Worm (Caenorhabditis elegans) whole organism, L2 larva: ENCODE measurements around the gene C25E10.8.

Experiments used
- C34F6.9 ChIP-seq: fragments of 150-350 bp; optimal IDR thresholded peaks from 2 replicates; lab custom pipeline; 2014; ENCODE audit warnings: missing biosample characterization, missing genetic modification characterization
- F13H6.1 ChIP-seq: sonication (generic microtip); optimal IDR thresholded peaks from 2 replicates; lab custom pipeline; 2016; ENCODE audit warnings: missing genetic modification characterization, missing compliant biosample characterization
- R02D3.7 ChIP-seq: fragments of 150-350 bp; optimal IDR thresholded peaks from 2 replicates; lab custom pipeline; 2014; ENCODE audit warnings: missing biosample characterization, missing genetic modification characterization
- Y55F3AM.14 ChIP-seq: fragments of 200-800 bp; sonication (Bioruptor generic); optimal IDR thresholded peaks from 2 replicates; lab custom pipeline; 2018; ENCODE audit warnings: mild to moderate bottlenecking, missing genetic modification characterization, missing compliant biosample characterization
- ZK546.5 ChIP-seq: sonication (generic microtip); optimal IDR thresholded peaks from 2 replicates; lab custom pipeline; 2017; ENCODE audit warnings: missing biosample characterization, missing genetic modification characterization
- alr-1 ChIP-seq: fragments of 150-350 bp; optimal IDR thresholded peaks from 2 replicates; lab custom pipeline; 2014; ENCODE audit warnings: missing biosample characterization, missing genetic modification characterization
- aly-2 ChIP-seq: fragments of 150-350 bp; optimal IDR thresholded peaks from 2 replicates; lab custom pipeline; 2014; ENCODE audit warnings: missing biosample characterization, missing genetic modification characterization
- ama-1 ChIP-seq: fragments of 150-350 bp; optimal IDR thresholded peaks from 2 replicates; lab custom pipeline; 2018; ENCODE audit warnings: inconsistent platforms
- blmp-1 ChIP-seq: sonication (generic microtip); optimal IDR thresholded peaks from 2 replicates; lab custom pipeline; 2017; ENCODE audit warnings: missing genetic modification characterization, mild to moderate bottlenecking, missing compliant biosample characterization, antibody characterized with exemption, moderate library complexity; ENCODE audit not compliant: insufficient read depth
- ceh-16 ChIP-seq: fragments of 150-350 bp; optimal IDR thresholded peaks from 2 replicates; lab custom pipeline; 2014; ENCODE audit warnings: missing biosample characterization, missing genetic modification characterization
- ceh-82 ChIP-seq: fragments of 150-350 bp; optimal IDR thresholded peaks from 2 replicates; lab custom pipeline; 2014; ENCODE audit warnings: missing biosample characterization, missing genetic modification characterization
- crh-2 ChIP-seq: sonication (generic microtip); optimal IDR thresholded peaks from 2 replicates; lab custom pipeline; 2017; ENCODE audit warnings: missing biosample characterization, missing genetic modification characterization
- dmd-4 ChIP-seq: sonication (generic microtip); optimal IDR thresholded peaks from 2 replicates; lab custom pipeline; 2017; ENCODE audit warnings: missing biosample characterization, missing genetic modification characterization
- elt-3 ChIP-seq: sonication (generic microtip); optimal IDR thresholded peaks from 2 replicates; lab custom pipeline; 2017; ENCODE audit warnings: missing biosample characterization, missing genetic modification characterization
- fos-1 ChIP-seq: fragments of 150-350 bp; optimal IDR thresholded peaks from 2 replicates; lab custom pipeline; 2014; ENCODE audit warnings: missing biosample characterization, missing genetic modification characterization
- gmeb-1 ChIP-seq: fragments of 150-350 bp; optimal IDR thresholded peaks from 2 replicates; lab custom pipeline; 2014; ENCODE audit warnings: missing biosample characterization, missing genetic modification characterization
- lin-11 ChIP-seq: fragments of 150-350 bp; sonication (generic microtip); optimal IDR thresholded peaks from 2 replicates; lab custom pipeline; 2014; ENCODE audit warnings: missing biosample characterization, missing genetic modification characterization, inconsistent platforms, mixed read lengths
- lsy-2 ChIP-seq, 2 experiments: fragments of 150-350 bp in 1 of 2; sonication (generic microtip) in 1 of 2; optimal IDR thresholded peaks; 2 replicates each; lab custom pipeline; 2014 to 2017; ENCODE audit warnings: missing biosample characterization in 2 of 2, missing genetic modification characterization in 2 of 2
- mab-5 ChIP-seq: fragments of 150-350 bp; optimal IDR thresholded peaks from 2 replicates; lab custom pipeline; 2014; ENCODE audit warnings: missing biosample characterization, missing genetic modification characterization
- mbf-1 ChIP-seq: sonication (generic microtip); optimal IDR thresholded peaks from 2 replicates; lab custom pipeline; 2017; ENCODE audit warnings: missing biosample characterization, missing genetic modification characterization
- mdl-1 ChIP-seq, 2 experiments: fragments of 150-350 bp in 1 of 2; sonication (generic microtip) in 1 of 2; optimal IDR thresholded peaks; 2 replicates each; lab custom pipeline; 2017; ENCODE audit warnings: missing biosample characterization in 2 of 2, missing genetic modification characterization in 2 of 2
- nhr-10 ChIP-seq: sonication (generic microtip); optimal IDR thresholded peaks from 2 replicates; lab custom pipeline; 2017; ENCODE audit warnings: missing biosample characterization, missing genetic modification characterization
- nhr-11 ChIP-seq: fragments of 150-350 bp; optimal IDR thresholded peaks from 2 replicates; lab custom pipeline; 2014; ENCODE audit warnings: missing biosample characterization, missing genetic modification characterization
- nhr-12 ChIP-seq: fragments of 150-350 bp; optimal IDR thresholded peaks from 2 replicates; lab custom pipeline; 2014; ENCODE audit warnings: missing biosample characterization, missing genetic modification characterization
- nhr-129 ChIP-seq: fragments of 150-350 bp; optimal IDR thresholded peaks from 2 replicates; lab custom pipeline; 2014; ENCODE audit warnings: missing biosample characterization, missing genetic modification characterization
- nhr-21 ChIP-seq: fragments of 150-350 bp; optimal IDR thresholded peaks from 2 replicates; lab custom pipeline; 2014; ENCODE audit warnings: missing biosample characterization, missing genetic modification characterization
- nhr-23 ChIP-seq: fragments of 150-350 bp; optimal IDR thresholded peaks from 2 replicates; lab custom pipeline; 2014; ENCODE audit warnings: missing biosample characterization, missing genetic modification reagents, missing genetic modification characterization
- nhr-237 ChIP-seq: fragments of 150-350 bp; optimal IDR thresholded peaks from 2 replicates; lab custom pipeline; 2014; ENCODE audit warnings: missing biosample characterization, missing genetic modification characterization
- nhr-25 ChIP-seq: fragments of 150-350 bp; sonication (generic microtip); optimal IDR thresholded peaks from 3 replicates; lab custom pipeline; 2014; ENCODE audit warnings: missing biosample characterization, missing genetic modification characterization
- nhr-77 ChIP-seq: fragments of 150-350 bp; optimal IDR thresholded peaks from 2 replicates; lab custom pipeline; 2014; ENCODE audit warnings: missing biosample characterization, missing genetic modification characterization
- peb-1 ChIP-seq: fragments of 150-350 bp; optimal IDR thresholded peaks from 2 replicates; lab custom pipeline; 2014; ENCODE audit warnings: missing biosample characterization, missing genetic modification characterization
- sem-4 ChIP-seq: fragments of 150-350 bp; optimal IDR thresholded peaks from 2 replicates; lab custom pipeline; 2014; ENCODE audit warnings: missing biosample characterization, missing genetic modification reagents, missing genetic modification characterization
- skn-1 ChIP-seq: sonication (generic microtip); optimal IDR thresholded peaks from 2 replicates; lab custom pipeline; 2017; ENCODE audit warnings: missing biosample characterization, missing genetic modification characterization
- sma-9 ChIP-seq, 2 experiments: fragments of 150-350 bp in 1 of 2; sonication (generic microtip) in 1 of 2; optimal IDR thresholded peaks; 2 replicates each; lab custom pipeline; 2014 to 2016; ENCODE audit warnings: missing genetic modification characterization in 2 of 2, mild to moderate bottlenecking in 1 of 2, missing biosample characterization in 1 of 2, missing compliant biosample characterization in 1 of 2, missing genetic modification reagents in 1 of 2, moderate library complexity in 1 of 2
- snpc-4 ChIP-seq: fragments of 150-350 bp; optimal IDR thresholded peaks from 2 replicates; lab custom pipeline; 2014; ENCODE audit warnings: missing biosample characterization, missing genetic modification characterization
- unc-55 ChIP-seq: fragments of 150-350 bp; sonication (generic microtip); optimal IDR thresholded peaks from 3 replicates; lab custom pipeline; 2014; ENCODE audit warnings: missing biosample characterization, missing genetic modification reagents, missing genetic modification characterization
- zag-1 ChIP-seq: fragments of 150-350 bp; optimal IDR thresholded peaks from 2 replicates; lab custom pipeline; 2014; ENCODE audit warnings: missing biosample characterization, missing genetic modification characterization
- ztf-1 ChIP-seq: fragments of 200-800 bp; sonication (Bioruptor generic); conservative IDR thresholded peaks from 2 replicates; pipeline ENCODE4 v1.3.6; 2022; ENCODE audit warnings: missing genetic modification characterization, missing compliant biosample characterization
- ztf-4 ChIP-seq: fragments of 150-350 bp; optimal IDR thresholded peaks from 2 replicates; lab custom pipeline; 2014; ENCODE audit warnings: missing biosample characterization, missing genetic modification characterization

C25E10.8 gene

DNA sequence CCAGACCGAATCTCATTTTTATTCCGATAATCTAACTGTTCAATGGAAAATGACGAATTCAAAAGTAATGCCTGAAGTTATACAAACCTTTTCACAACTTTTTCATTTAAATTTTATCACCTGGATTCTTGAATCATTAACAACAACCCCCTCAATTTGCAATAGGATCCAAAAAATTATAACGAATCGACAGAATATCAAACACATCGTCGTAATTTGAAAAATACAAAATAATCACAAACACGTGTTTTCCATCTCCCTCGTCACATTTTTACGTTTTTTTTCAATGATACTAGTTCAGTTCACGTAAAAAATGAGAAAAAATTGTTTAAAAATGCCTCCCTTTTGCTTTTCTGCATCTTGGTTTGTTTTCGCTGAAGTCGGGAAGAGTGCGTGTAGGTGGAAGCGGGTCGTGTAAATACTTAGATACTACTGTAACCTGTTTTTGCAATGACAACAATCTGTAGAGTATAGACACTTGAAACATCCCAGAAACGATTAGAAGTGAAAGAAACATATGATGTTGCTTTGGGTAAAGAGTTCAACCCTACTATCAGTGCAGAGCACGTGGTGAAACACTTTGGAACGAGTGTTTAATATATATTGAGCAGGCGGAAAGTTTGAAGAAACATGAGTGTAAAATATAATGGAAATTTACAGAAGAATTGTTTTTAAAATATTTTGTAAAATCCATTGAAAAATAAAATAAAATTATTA, 19.6 kb upstream of the C25E10.8 start, which contains the start of gene oac-50:
Gene oac-50 (minus strand): TSS at position 219 of the 717 bp plus-strand sequence.
- TF ChIP-seq snpc-4 (no peak), unc-55 (no peak), elt-3 (no peak), ztf-1 (GFP tag; lab: Robert Waterston, UW) (no peak), nhr-237 (no peak), lin-11 (tag; lab: Kevin White, UChicago) (no peak), dmd-4 (no peak), F13H6.1 (peak; percentile 27), ceh-16 (tag; lab: Kevin White, UChicago) (no peak), crh-2 (no peak), peb-1 (tag; lab: Kevin White, UChicago) (no peak), nhr-77 (tag; lab: Kevin White, UChicago) (no peak), ceh-82 (tag; lab: Kevin White, UChicago) (no peak), nhr-25 (tag; lab: Kevin White, UChicago) (no peak), ZK546.5 (tag; lab: Kevin White, UChicago) (no peak), sma-9 (GFP tag; optimal IDR thresholded peaks at IDR 0.05; lab: Kevin White, UChicago) (peak; percentile 2), sma-9 (tag; optimal IDR thresholded peaks at IDR 0.05; lab: Kevin White, UChicago) (no peak), alr-1 (no peak)

- TF ChIP-seq dmd-4 (no peak), nhr-11 (no peak), nhr-10 (tag; lab: Kevin White, UChicago) (no peak), unc-55 (no peak), nhr-237 (no peak), lin-11 (tag; lab: Kevin White, UChicago) (no peak), peb-1 (tag; lab: Kevin White, UChicago) (no peak), fos-1 (tag; lab: Kevin White, UChicago) (no peak), gmeb-1 (tag; lab: Kevin White, UChicago) (no peak), zag-1 (tag; lab: Kevin White, UChicago) (no peak), sma-9 (GFP tag; optimal IDR thresholded peaks at IDR 0.05; lab: Kevin White, UChicago) (no peak), sma-9 (tag; optimal IDR thresholded peaks at IDR 0.05; lab: Kevin White, UChicago) (no peak), ztf-1 (GFP tag; lab: Robert Waterston, UW) (no peak), ceh-82 (tag; lab: Kevin White, UChicago) (no peak), nhr-129 (tag; lab: Kevin White, UChicago) (no peak), aly-2 (tag; lab: Kevin White, UChicago) (no peak), ama-1 (lab: Kevin White, UChicago) (no peak), sem-4 (tag; lab: Kevin White, UChicago) (no peak), nhr-21 (no peak)
Measured at ce11 chrV:9069680-9070079, 15.8 kb upstream of the C25E10.8 start, which contains the start of gene T27E4.5. Gene T27E4.5, minus strand, starts transcription at chrV:9069780.

ce11 chrV:9067678-9068077, 13.8 kb upstream of the C25E10.8 start, which contains the start of gene fip-2:
Gene fip-2, plus strand, starts transcription at chrV:9067978.
- TF ChIP-seq crh-2, result no peak
- TF ChIP-seq mdl-1 (tag; optimal IDR thresholded peaks at IDR 0.05; lab: Kevin White, UChicago), result no peak
- no peak for TF ChIP-seq mab-5 (tag; lab: Kevin White, UChicago)
- no peak for TF ChIP-seq zag-1 (tag; lab: Kevin White, UChicago)
- no peak for TF ChIP-seq ztf-4 (tag; lab: Kevin White, UChicago)
- TF ChIP-seq sma-9 (GFP tag; optimal IDR thresholded peaks at IDR 0.05; lab: Kevin White, UChicago), result no peak
- TF ChIP-seq sma-9 (tag; optimal IDR thresholded peaks at IDR 0.05; lab: Kevin White, UChicago), result no peak
- TF ChIP-seq elt-3, result no peak
- no peak for TF ChIP-seq mbf-1
- no peak for TF ChIP-seq sem-4 (tag; lab: Kevin White, UChicago)
- no peak for TF ChIP-seq nhr-23 (tag; lab: Kevin White, UChicago)
- TF ChIP-seq gmeb-1 (tag; lab: Kevin White, UChicago), result no peak
- no peak for TF ChIP-seq R02D3.7 (tag; lab: Kevin White, UChicago)
- no peak for TF ChIP-seq skn-1 (tag; lab: Kevin White, UChicago)
- TF ChIP-seq, all 48 proteins: peak for 0

ce11 chrV:9065915-9066314, 12.0 kb upstream of the C25E10.8 start:
- TF ChIP-seq ama-1 (lab: Kevin White, UChicago), result no peak
- no peak for TF ChIP-seq ceh-82 (tag; lab: Kevin White, UChicago)
- peak; percentile 30 for TF ChIP-seq ceh-16 (tag; lab: Kevin White, UChicago)
- peak; percentile 61 for TF ChIP-seq blmp-1 (tag; lab: Kevin White, UChicago)
- TF ChIP-seq mab-5 (tag; lab: Kevin White, UChicago), result no peak
- TF ChIP-seq nhr-12 (tag; lab: Kevin White, UChicago), result no peak
- peak; percentile 25 for TF ChIP-seq sma-9 (GFP tag; optimal IDR thresholded peaks at IDR 0.05; lab: Kevin White, UChicago)
- no peak for TF ChIP-seq sma-9 (tag; optimal IDR thresholded peaks at IDR 0.05; lab: Kevin White, UChicago)
- TF ChIP-seq aly-2 (tag; lab: Kevin White, UChicago), result no peak
- no peak for TF ChIP-seq lin-11 (tag; lab: Kevin White, UChicago)
- no peak for TF ChIP-seq nhr-11
- no peak for TF ChIP-seq C34F6.9 (tag; lab: Kevin White, UChicago)
- TF ChIP-seq nhr-129 (tag; lab: Kevin White, UChicago), result no peak
- no peak for TF ChIP-seq alr-1
- no peak for TF ChIP-seq crh-2
- no peak for TF ChIP-seq lsy-2 (tag; optimal IDR thresholded peaks at IDR 0.05; lab: Kevin White, UChicago)
- TF ChIP-seq ztf-1 (GFP tag; lab: Robert Waterston, UW), result no peak
- no peak for TF ChIP-seq skn-1 (tag; lab: Kevin White, UChicago)
- no peak for TF ChIP-seq Y55F3AM.14 (GFP tag; lab: Kevin White, UChicago)
- peak; percentile 35 for TF ChIP-seq nhr-25 (tag; lab: Kevin White, UChicago)
